Fruit fly (Drosophila melanogaster): Measurements from ENCODE around the gene alphaSnap.

DNA sequence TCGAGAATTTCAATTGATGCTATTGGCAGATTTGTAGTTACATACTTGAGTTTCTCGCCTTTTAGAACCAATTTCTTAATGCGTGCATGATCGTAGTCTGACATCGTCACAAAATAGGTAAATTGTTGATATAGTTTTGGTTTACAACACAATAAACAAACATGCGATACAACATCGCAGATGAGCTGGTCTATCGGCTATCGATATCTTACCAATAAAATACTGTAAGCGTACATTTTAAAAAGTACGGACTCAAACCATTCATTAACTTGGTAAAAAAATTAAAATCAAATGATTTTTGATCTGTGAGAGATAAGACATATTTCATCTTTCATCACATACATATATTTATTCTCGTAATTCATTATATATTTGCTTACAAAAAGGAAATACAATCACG lies 16.6 kb upstream of the alphaSnap start, which contains the start of gene FRG1:
- TF ChIP-seq dmrt93B (GFP tag; optimal IDR thresholded peaks at IDR 0.05) (no peak), CrebA (GFP tag; optimal IDR thresholded peaks at IDR 0.05; ENCODE audit: borderline replicate concordance) (no peak), Hr78 (GFP tag; optimal IDR thresholded peaks at IDR 0.05) (no peak), psq (GFP tag; optimal IDR thresholded peaks at IDR 0.05) (no peak), Dfd (GFP tag; optimal IDR thresholded peaks at IDR 0.05) (no peak), Myc (optimal IDR thresholded peaks at IDR 0.05) (no peak), GATAd (GFP tag; optimal IDR thresholded peaks at IDR 0.05) (no peak), Rel (GFP tag; optimal IDR thresholded peaks at IDR 0.05) (no peak), Rel (tag; optimal IDR thresholded peaks at IDR 0.05) (no peak), ey (GFP tag; optimal IDR thresholded peaks at IDR 0.05) (no peak), Dif (GFP tag; optimal IDR thresholded peaks at IDR 0.05; ENCODE audit: partially characterized antibody) (no peak), Hr83 (GFP tag; optimal IDR thresholded peaks at IDR 0.05; ENCODE audit: poor library complexity, severe bottlenecking) (no peak), foxo (GFP tag; optimal IDR thresholded peaks at IDR 0.05) (no peak), br (GFP tag; optimal IDR thresholded peaks at IDR 0.05) (no peak)
